Worm (Caenorhabditis elegans) whole organism, L1 larva: Measurements from ENCODE around the gene Y51B9A.8.

Experiments used
- C16A3.4 ChIP-seq: fragments of 150-350 bp; optimal IDR thresholded peaks from 2 replicates; lab custom pipeline; 2014; ENCODE audit warnings: missing biosample characterization, missing genetic modification characterization
- C34B4.2 ChIP-seq: sonication (generic microtip); optimal IDR thresholded peaks from 2 replicates; lab custom pipeline; 2017; ENCODE audit warnings: mild to moderate bottlenecking, missing genetic modification characterization, missing compliant biosample characterization
- F16B12.6 ChIP-seq: fragments of 150-350 bp; optimal IDR thresholded peaks from 2 replicates; lab custom pipeline; 2014; ENCODE audit warnings: missing biosample characterization, missing genetic modification characterization
- Y116A8C.19 ChIP-seq: sonication (generic microtip); optimal IDR thresholded peaks from 2 replicates; lab custom pipeline; 2016; ENCODE audit warnings: missing compliant biosample characterization, missing genetic modification characterization, borderline replicate concordance
- aly-2 ChIP-seq: fragments of 150-350 bp; optimal IDR thresholded peaks from 2 replicates; lab custom pipeline; 2014; ENCODE audit warnings: missing biosample characterization, missing genetic modification characterization
- blmp-1 ChIP-seq: fragments of 150-350 bp; optimal IDR thresholded peaks from 2 replicates; lab custom pipeline; 2014; ENCODE audit warnings: missing biosample characterization, missing genetic modification characterization
- ceh-63 ChIP-seq: fragments of 200-800 bp; sonication (Bioruptor generic); optimal IDR thresholded peaks from 2 replicates; lab custom pipeline; 2018; ENCODE audit warnings: mild to moderate bottlenecking, missing genetic modification characterization, missing compliant biosample characterization
- ceh-82 ChIP-seq, 3 experiments: fragments of 150-350 bp in 1 of 3; sonication (generic microtip) in 2 of 3; optimal IDR thresholded peaks; 2 replicates each; lab custom pipeline; 2014 to 2017; ENCODE audit warnings: missing biosample characterization in 3 of 3, missing genetic modification characterization in 3 of 3
- ceh-90 ChIP-seq: sonication (generic microtip); optimal IDR thresholded peaks from 2 replicates; lab custom pipeline; 2016; ENCODE audit warnings: missing genetic modification characterization, missing compliant biosample characterization
- ces-1 ChIP-seq: fragments of 150-350 bp; optimal IDR thresholded peaks from 2 replicates; lab custom pipeline; 2014; ENCODE audit warnings: missing biosample characterization, missing genetic modification reagents, missing genetic modification characterization
- efl-1 ChIP-seq, 4 experiments: fragments of 150-350 bp; optimal IDR thresholded peaks in 3 of 4; peaks in 1 of 4; 1 replicate in 1 of 4; 2 replicates in 3 of 4; lab custom pipeline; 2014; ENCODE audit warnings: missing biosample characterization in 2 of 4, missing genetic modification characterization in 2 of 4, missing genetic modification reagents in 2 of 4
- efl-3 ChIP-seq: fragments of 200-800 bp; sonication (Bioruptor generic); optimal IDR thresholded peaks from 2 replicates; lab custom pipeline; 2018; ENCODE audit warnings: mild to moderate bottlenecking, missing genetic modification characterization, missing compliant biosample characterization
- elt-2 ChIP-seq: sonication (generic microtip); optimal IDR thresholded peaks from 2 replicates; lab custom pipeline; 2016; ENCODE audit warnings: missing genetic modification characterization, mild to moderate bottlenecking, inconsistent platforms, missing compliant biosample characterization, missing genetic modification reagents
- fkh-8 ChIP-seq: sonication (generic microtip); optimal IDR thresholded peaks from 2 replicates; lab custom pipeline; 2016; ENCODE audit warnings: mild to moderate bottlenecking, missing genetic modification characterization, missing compliant biosample characterization
- hlh-4 ChIP-seq: sonication (generic microtip); optimal IDR thresholded peaks from 2 replicates; lab custom pipeline; 2016; ENCODE audit warnings: mild to moderate bottlenecking, missing genetic modification characterization, missing compliant biosample characterization
- hpl-2 ChIP-seq: fragments of 150-350 bp; optimal IDR thresholded peaks from 2 replicates; lab custom pipeline; 2014; ENCODE audit warnings: missing biosample characterization, missing genetic modification reagents, missing genetic modification characterization
- irx-1 ChIP-seq: sonication (generic microtip); optimal IDR thresholded peaks from 2 replicates; lab custom pipeline; 2016; ENCODE audit warnings: missing genetic modification characterization, missing compliant biosample characterization
- jun-1 ChIP-seq: fragments of 150-350 bp; optimal IDR thresholded peaks from 2 replicates; lab custom pipeline; 2014; ENCODE audit warnings: missing biosample characterization, missing genetic modification reagents, missing genetic modification characterization
- lin-15B ChIP-seq: fragments of 150-350 bp; sonication (generic microtip); optimal IDR thresholded peaks from 3 replicates; lab custom pipeline; 2014; ENCODE audit warnings: missing biosample characterization, missing genetic modification characterization
- mab-9 ChIP-seq: fragments of 200-800 bp; sonication (Bioruptor generic); IDR thresholded peaks from 2 replicates; pipeline ENCODE4 v1.3.6; 2022; ENCODE audit warnings: missing genetic modification reagents, missing genetic modification characterization, missing compliant biosample characterization
- mep-1 ChIP-seq: fragments of 150-350 bp; optimal IDR thresholded peaks from 2 replicates; lab custom pipeline; 2014; ENCODE audit warnings: missing biosample characterization, missing genetic modification characterization
- nhr-12 ChIP-seq: sonication (generic microtip); optimal IDR thresholded peaks from 2 replicates; lab custom pipeline; 2017; ENCODE audit warnings: missing biosample characterization, missing genetic modification characterization
- nhr-19 ChIP-seq: fragments of 200-800 bp; sonication (Bioruptor generic); conservative IDR thresholded peaks from 2 replicates; pipeline ENCODE4 v1.3.6; 2022; ENCODE audit warnings: missing genetic modification characterization, missing compliant biosample characterization
- nhr-47 ChIP-seq: sonication (generic microtip); optimal IDR thresholded peaks from 2 replicates; lab custom pipeline; 2016; ENCODE audit warnings: mild to moderate bottlenecking, missing genetic modification characterization, moderate library complexity, missing compliant biosample characterization
- nhr-85 ChIP-seq: sonication (generic microtip); peaks from one replicate; lab custom pipeline; 2016; ENCODE audit warnings: missing genetic modification characterization, inconsistent platforms, missing compliant biosample characterization
- nhr-90 ChIP-seq: sonication (generic microtip); optimal IDR thresholded peaks from 2 replicates; lab custom pipeline; 2016; ENCODE audit warnings: mild to moderate bottlenecking, missing genetic modification characterization, missing compliant biosample characterization; ENCODE audit not compliant: poor library complexity
- pax-3 ChIP-seq: fragments of 200-800 bp; sonication (Bioruptor generic); optimal IDR thresholded peaks from 2 replicates; lab custom pipeline; 2018; ENCODE audit warnings: mild to moderate bottlenecking, missing genetic modification characterization, moderate library complexity, missing compliant biosample characterization
- rnt-1 ChIP-seq: sonication (generic microtip); optimal IDR thresholded peaks from 2 replicates; lab custom pipeline; 2016; ENCODE audit warnings: mild to moderate bottlenecking, missing genetic modification characterization, moderate library complexity, missing compliant biosample characterization
- snpc-4 ChIP-seq: fragments of 150-350 bp; optimal IDR thresholded peaks from 2 replicates; lab custom pipeline; 2014; ENCODE audit warnings: missing biosample characterization, missing genetic modification characterization
- sox-4 ChIP-seq: sonication (generic microtip); optimal IDR thresholded peaks from 2 replicates; lab custom pipeline; 2016; ENCODE audit warnings: missing genetic modification characterization, missing compliant biosample characterization
- sup-37 ChIP-seq: fragments of 200-800 bp; sonication (Bioruptor generic); optimal IDR thresholded peaks from 2 replicates; lab custom pipeline; 2018; ENCODE audit warnings: mild to moderate bottlenecking, missing genetic modification characterization, missing compliant biosample characterization
- swsn-7 ChIP-seq: sonication (generic microtip); optimal IDR thresholded peaks from 2 replicates; lab custom pipeline; 2016; ENCODE audit warnings: missing genetic modification characterization, missing compliant biosample characterization
- tbx-2 ChIP-seq: sonication (generic microtip); optimal IDR thresholded peaks from 2 replicates; lab custom pipeline; 2016; ENCODE audit warnings: missing genetic modification characterization, missing compliant biosample characterization
- tlp-1 ChIP-seq: fragments of 150-350 bp; optimal IDR thresholded peaks from 2 replicates; lab custom pipeline; 2014; ENCODE audit warnings: missing biosample characterization, missing genetic modification characterization
- unc-62 ChIP-seq: fragments of 150-350 bp; optimal IDR thresholded peaks from 2 replicates; lab custom pipeline; 2014; ENCODE audit warnings: missing biosample characterization, missing genetic modification reagents, missing genetic modification characterization
- unc-98 ChIP-seq: fragments of 200-800 bp; sonication (Bioruptor generic); IDR thresholded peaks from 2 replicates; pipeline ENCODE4 v1.3.6; 2022; ENCODE audit warnings: missing genetic modification characterization, missing compliant biosample characterization
- vab-15 ChIP-seq: sonication (generic microtip); optimal IDR thresholded peaks from 2 replicates; lab custom pipeline; 2017; ENCODE audit warnings: missing genotype, mild to moderate bottlenecking, missing genetic modification characterization, missing compliant biosample characterization
- ztf-4 ChIP-seq: fragments of 150-350 bp; optimal IDR thresholded peaks from 2 replicates; lab custom pipeline; 2014; ENCODE audit warnings: missing biosample characterization, missing genetic modification characterization

The Y51B9A.8 gene

DNA sequence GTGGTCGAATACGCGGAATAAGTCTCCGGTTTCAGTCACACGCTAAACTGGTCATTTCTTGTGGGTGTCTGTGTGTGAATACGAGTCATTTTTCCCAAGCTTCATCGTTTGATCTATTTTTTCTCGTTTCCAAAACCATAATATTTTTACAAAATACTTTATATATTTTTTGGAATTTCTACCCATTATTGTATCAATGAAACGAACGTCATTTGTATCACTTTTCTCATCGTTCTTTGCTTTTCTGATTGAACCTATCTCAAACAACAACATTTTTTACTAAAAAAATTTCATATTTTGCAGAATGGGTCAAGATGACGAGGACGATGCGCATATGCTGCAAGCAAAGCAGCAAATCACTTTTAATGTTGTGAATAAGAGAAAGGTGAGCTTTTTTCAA is 40.4 kb upstream of the Y51B9A.8 start, which contains the start of gene mel-11:
Gene mel-11, plus strand, starts transcription at position 301 of the 400 bp plus-strand sequence.
- TF ChIP-seq mab-9 (GFP tag; lab: Robert Waterston, UW) (no peak), C16A3.4 (tag; lab: Kevin White, UChicago) (no peak), sup-37 (GFP tag; lab: Kevin White, UChicago) (no peak), C34B4.2 (tag; lab: Kevin White, UChicago) (no peak), sox-4 (tag; lab: Kevin White, UChicago) (no peak), jun-1 (tag; lab: Kevin White, UChicago) (no peak), F16B12.6 (tag; lab: Kevin White, UChicago) (no peak), vab-15 (tag; lab: Kevin White, UChicago) (no peak), ceh-82 (tag; optimal IDR thresholded peaks at IDR 0.05; lab: Kevin White, UChicago) (no peak), ztf-4 (no peak), rnt-1 (tag; lab: Kevin White, UChicago) (no peak)
- TF ChIP-seq, all 84 proteins: peak for 0

ce11 chrII:9362249-9362648 is 36.4 kb upstream of the Y51B9A.8 start:
- TF ChIP-seq efl-3, result no peak
- TF ChIP-seq ceh-90 (tag; lab: Kevin White, UChicago), result no peak
- no peak for TF ChIP-seq efl-1 (optimal IDR thresholded peaks at IDR 0.05; lab: Kevin White, UChicago)
- peak in 1 of 2 experiments; percentile 75 for TF ChIP-seq efl-1 (GFP tag; optimal IDR thresholded peaks at IDR 0.05 in 1 of 2; lab: Kevin White, UChicago)

DNA sequence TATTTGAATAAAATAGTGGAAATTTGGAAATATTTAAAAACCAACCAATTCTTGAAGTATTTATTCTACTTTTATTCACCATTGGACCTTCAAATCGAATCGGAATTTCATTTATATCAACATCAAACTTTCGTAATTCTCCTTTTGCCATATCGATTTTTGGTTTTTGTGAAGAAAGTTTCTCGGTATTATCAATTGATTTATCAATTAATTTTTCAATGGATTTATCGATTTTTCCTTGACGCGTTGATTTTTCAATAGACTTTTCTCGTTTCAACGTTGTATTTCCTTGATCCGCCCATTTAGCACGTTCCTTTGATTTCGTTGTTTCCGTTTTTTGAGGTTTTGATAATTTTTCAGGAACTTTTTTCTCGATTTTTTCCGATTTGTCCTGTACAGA is 29.3 kb upstream of the Y51B9A.8 start:
- no peak for TF ChIP-seq vab-15 (tag; lab: Kevin White, UChicago)
- no peak for TF ChIP-seq unc-98
- no peak for TF ChIP-seq unc-62 (GFP tag; lab: Kevin White, UChicago)
- TF ChIP-seq lin-15B (tag; lab: Kevin White, UChicago), result no peak
- no peak for TF ChIP-seq sox-4 (tag; lab: Kevin White, UChicago)
- no peak for TF ChIP-seq ces-1
- no peak for TF ChIP-seq ceh-63 (GFP tag; lab: Kevin White, UChicago)
- no peak for TF ChIP-seq snpc-4 (tag; lab: Kevin White, UChicago)
- TF ChIP-seq tlp-1 (tag; lab: Kevin White, UChicago), result no peak
- TF ChIP-seq ceh-82 (tag; optimal IDR thresholded peaks at IDR 0.05; lab: Kevin White, UChicago), result no peak
- TF ChIP-seq swsn-7 (tag; lab: Kevin White, UChicago), result no peak
- no peak for TF ChIP-seq elt-2 (tag; lab: Kevin White, UChicago)
- no peak for TF ChIP-seq mep-1 (tag; lab: Kevin White, UChicago)
- TF ChIP-seq nhr-19 (GFP tag; lab: Robert Waterston, UW), result no peak
- TF ChIP-seq aly-2 (tag; lab: Kevin White, UChicago), result no peak
- no peak for TF ChIP-seq nhr-12 (tag; lab: Kevin White, UChicago)
- no peak for TF ChIP-seq nhr-85 (tag; lab: Kevin White, UChicago)
- no peak for TF ChIP-seq Y116A8C.19 (tag; lab: Kevin White, UChicago)

DNA sequence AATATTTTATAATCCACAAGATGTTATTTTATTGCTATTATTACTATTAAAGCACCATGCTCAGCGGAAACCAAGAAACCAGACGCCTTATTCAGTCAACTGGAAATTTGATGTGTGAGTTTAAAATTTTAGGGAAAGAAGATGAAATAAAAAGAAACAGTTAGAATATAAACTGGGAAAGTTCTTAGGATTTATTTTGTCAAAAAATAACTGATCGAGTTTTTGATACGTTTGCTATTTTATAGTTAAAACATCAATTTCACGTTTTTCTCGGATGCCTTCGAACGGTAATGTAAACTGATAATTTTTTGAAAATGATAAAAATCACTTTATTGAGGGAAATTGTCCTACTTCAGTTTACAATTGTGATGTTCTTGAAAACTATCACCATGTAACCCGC is 26.3 kb upstream of the Y51B9A.8 start, which contains the start of gene C06C3.3:
Gene C06C3.3, minus strand, starts transcription at position 101 of the 400 bp plus-strand sequence.
- TF ChIP-seq tbx-2 (tag; lab: Kevin White, UChicago), result no peak
- TF ChIP-seq aly-2 (tag; lab: Kevin White, UChicago), result no peak
- no peak for TF ChIP-seq nhr-90 (tag; lab: Kevin White, UChicago)
- TF ChIP-seq unc-62 (GFP tag; lab: Kevin White, UChicago), result no peak
- TF ChIP-seq sup-37 (GFP tag; lab: Kevin White, UChicago), result no peak
- no peak for TF ChIP-seq nhr-47 (tag; lab: Kevin White, UChicago)
- no peak for TF ChIP-seq F16B12.6 (tag; lab: Kevin White, UChicago)
- TF ChIP-seq fkh-8 (tag; lab: Kevin White, UChicago), result no peak
- no peak for TF ChIP-seq blmp-1 (tag; lab: Kevin White, UChicago)
- TF ChIP-seq unc-98, result no peak
- TF ChIP-seq elt-2 (tag; lab: Kevin White, UChicago), result no peak
- TF ChIP-seq C34B4.2 (tag; lab: Kevin White, UChicago), result no peak
- TF ChIP-seq irx-1 (tag; lab: Kevin White, UChicago), result no peak
- no peak for TF ChIP-seq hpl-2
- no peak for TF ChIP-seq lin-15B (tag; lab: Kevin White, UChicago)
- no peak for TF ChIP-seq pax-3 (tag; lab: Kevin White, UChicago)
- no peak for TF ChIP-seq hlh-4 (tag; lab: Kevin White, UChicago)
- no peak for TF ChIP-seq mab-9 (GFP tag; lab: Robert Waterston, UW)
- TF ChIP-seq, all 84 proteins: peak for 0
